Worm (Caenorhabditis elegans) whole organism, L2 larva: ENCODE results near the gene F47B7.2.

ENCODE experiments used
- C34F6.9 ChIP-seq: fragments of 150-350 bp; optimal IDR thresholded peaks from 2 replicates; lab custom pipeline; 2014; ENCODE audit warnings: missing biosample characterization, missing genetic modification characterization
- F13H6.1 ChIP-seq: sonication (generic microtip); optimal IDR thresholded peaks from 2 replicates; lab custom pipeline; 2016; ENCODE audit warnings: missing genetic modification characterization, missing compliant biosample characterization
- R02D3.7 ChIP-seq: fragments of 150-350 bp; optimal IDR thresholded peaks from 2 replicates; lab custom pipeline; 2014; ENCODE audit warnings: missing biosample characterization, missing genetic modification characterization
- Y55F3AM.14 ChIP-seq: fragments of 200-800 bp; sonication (Bioruptor generic); optimal IDR thresholded peaks from 2 replicates; lab custom pipeline; 2018; ENCODE audit warnings: mild to moderate bottlenecking, missing genetic modification characterization, missing compliant biosample characterization
- ZK546.5 ChIP-seq: sonication (generic microtip); optimal IDR thresholded peaks from 2 replicates; lab custom pipeline; 2017; ENCODE audit warnings: missing biosample characterization, missing genetic modification characterization
- alr-1 ChIP-seq: fragments of 150-350 bp; optimal IDR thresholded peaks from 2 replicates; lab custom pipeline; 2014; ENCODE audit warnings: missing biosample characterization, missing genetic modification characterization
- aly-2 ChIP-seq: fragments of 150-350 bp; optimal IDR thresholded peaks from 2 replicates; lab custom pipeline; 2014; ENCODE audit warnings: missing biosample characterization, missing genetic modification characterization
- ama-1 ChIP-seq: fragments of 150-350 bp; optimal IDR thresholded peaks from 2 replicates; lab custom pipeline; 2018; ENCODE audit warnings: inconsistent platforms
- blmp-1 ChIP-seq: sonication (generic microtip); optimal IDR thresholded peaks from 2 replicates; lab custom pipeline; 2017; ENCODE audit warnings: missing genetic modification characterization, mild to moderate bottlenecking, missing compliant biosample characterization, antibody characterized with exemption, moderate library complexity; ENCODE audit not compliant: insufficient read depth
- ceh-16 ChIP-seq: fragments of 150-350 bp; optimal IDR thresholded peaks from 2 replicates; lab custom pipeline; 2014; ENCODE audit warnings: missing biosample characterization, missing genetic modification characterization
- ceh-82 ChIP-seq: fragments of 150-350 bp; optimal IDR thresholded peaks from 2 replicates; lab custom pipeline; 2014; ENCODE audit warnings: missing biosample characterization, missing genetic modification characterization
- crh-2 ChIP-seq: sonication (generic microtip); optimal IDR thresholded peaks from 2 replicates; lab custom pipeline; 2017; ENCODE audit warnings: missing biosample characterization, missing genetic modification characterization
- dmd-4 ChIP-seq: sonication (generic microtip); optimal IDR thresholded peaks from 2 replicates; lab custom pipeline; 2017; ENCODE audit warnings: missing biosample characterization, missing genetic modification characterization
- egl-27 ChIP-seq: sonication (generic microtip); optimal IDR thresholded peaks from 3 replicates; lab custom pipeline; 2017; ENCODE audit warnings: missing biosample characterization, missing genetic modification reagents, missing genetic modification characterization
- elt-1 ChIP-seq: fragments of 150-350 bp; optimal IDR thresholded peaks from 2 replicates; lab custom pipeline; 2014; ENCODE audit warnings: missing biosample characterization, missing genetic modification characterization
- elt-3 ChIP-seq: sonication (generic microtip); optimal IDR thresholded peaks from 2 replicates; lab custom pipeline; 2017; ENCODE audit warnings: missing biosample characterization, missing genetic modification characterization
- fos-1 ChIP-seq: fragments of 150-350 bp; optimal IDR thresholded peaks from 2 replicates; lab custom pipeline; 2014; ENCODE audit warnings: missing biosample characterization, missing genetic modification characterization
- gmeb-1 ChIP-seq: fragments of 150-350 bp; optimal IDR thresholded peaks from 2 replicates; lab custom pipeline; 2014; ENCODE audit warnings: missing biosample characterization, missing genetic modification characterization
- lin-11 ChIP-seq: fragments of 150-350 bp; sonication (generic microtip); optimal IDR thresholded peaks from 2 replicates; lab custom pipeline; 2014; ENCODE audit warnings: missing biosample characterization, missing genetic modification characterization, inconsistent platforms, mixed read lengths
- lin-13 ChIP-seq: fragments of 150-350 bp; optimal IDR thresholded peaks from 2 replicates; lab custom pipeline; 2014; ENCODE audit warnings: missing biosample characterization, missing genetic modification reagents, missing genetic modification characterization
- lin-39 ChIP-seq: fragments of 150-350 bp; optimal IDR thresholded peaks from 2 replicates; lab custom pipeline; 2014; ENCODE audit warnings: missing biosample characterization, missing genetic modification reagents, missing genetic modification characterization
- lsy-2 ChIP-seq, 2 experiments: fragments of 150-350 bp in 1 of 2; sonication (generic microtip) in 1 of 2; optimal IDR thresholded peaks; 2 replicates each; lab custom pipeline; 2014 to 2017; ENCODE audit warnings: missing biosample characterization in 2 of 2, missing genetic modification characterization in 2 of 2
- mab-5 ChIP-seq: fragments of 150-350 bp; optimal IDR thresholded peaks from 2 replicates; lab custom pipeline; 2014; ENCODE audit warnings: missing biosample characterization, missing genetic modification characterization
- mbf-1 ChIP-seq: sonication (generic microtip); optimal IDR thresholded peaks from 2 replicates; lab custom pipeline; 2017; ENCODE audit warnings: missing biosample characterization, missing genetic modification characterization
- mdl-1 ChIP-seq, 2 experiments: fragments of 150-350 bp in 1 of 2; sonication (generic microtip) in 1 of 2; optimal IDR thresholded peaks; 2 replicates each; lab custom pipeline; 2017; ENCODE audit warnings: missing biosample characterization in 2 of 2, missing genetic modification characterization in 2 of 2
- nhr-10 ChIP-seq: sonication (generic microtip); optimal IDR thresholded peaks from 2 replicates; lab custom pipeline; 2017; ENCODE audit warnings: missing biosample characterization, missing genetic modification characterization
- nhr-11 ChIP-seq: fragments of 150-350 bp; optimal IDR thresholded peaks from 2 replicates; lab custom pipeline; 2014; ENCODE audit warnings: missing biosample characterization, missing genetic modification characterization
- nhr-12 ChIP-seq: fragments of 150-350 bp; optimal IDR thresholded peaks from 2 replicates; lab custom pipeline; 2014; ENCODE audit warnings: missing biosample characterization, missing genetic modification characterization
- nhr-129 ChIP-seq: fragments of 150-350 bp; optimal IDR thresholded peaks from 2 replicates; lab custom pipeline; 2014; ENCODE audit warnings: missing biosample characterization, missing genetic modification characterization
- nhr-21 ChIP-seq: fragments of 150-350 bp; optimal IDR thresholded peaks from 2 replicates; lab custom pipeline; 2014; ENCODE audit warnings: missing biosample characterization, missing genetic modification characterization
- nhr-23 ChIP-seq: fragments of 150-350 bp; optimal IDR thresholded peaks from 2 replicates; lab custom pipeline; 2014; ENCODE audit warnings: missing biosample characterization, missing genetic modification reagents, missing genetic modification characterization
- nhr-237 ChIP-seq: fragments of 150-350 bp; optimal IDR thresholded peaks from 2 replicates; lab custom pipeline; 2014; ENCODE audit warnings: missing biosample characterization, missing genetic modification characterization
- nhr-25 ChIP-seq: fragments of 150-350 bp; sonication (generic microtip); optimal IDR thresholded peaks from 3 replicates; lab custom pipeline; 2014; ENCODE audit warnings: missing biosample characterization, missing genetic modification characterization
- nhr-6 ChIP-seq: fragments of 150-350 bp; optimal IDR thresholded peaks from 2 replicates; lab custom pipeline; 2014; ENCODE audit warnings: missing biosample characterization, missing genetic modification characterization
- nhr-77 ChIP-seq: fragments of 150-350 bp; optimal IDR thresholded peaks from 2 replicates; lab custom pipeline; 2014; ENCODE audit warnings: missing biosample characterization, missing genetic modification characterization
- peb-1 ChIP-seq: fragments of 150-350 bp; optimal IDR thresholded peaks from 2 replicates; lab custom pipeline; 2014; ENCODE audit warnings: missing biosample characterization, missing genetic modification characterization
- sem-4 ChIP-seq: fragments of 150-350 bp; optimal IDR thresholded peaks from 2 replicates; lab custom pipeline; 2014; ENCODE audit warnings: missing biosample characterization, missing genetic modification reagents, missing genetic modification characterization
- sma-3 ChIP-seq: sonication (generic microtip); optimal IDR thresholded peaks from 2 replicates; lab custom pipeline; 2016; ENCODE audit warnings: missing genetic modification reagents, missing genetic modification characterization, missing compliant biosample characterization
- sma-9 ChIP-seq, 2 experiments: fragments of 150-350 bp in 1 of 2; sonication (generic microtip) in 1 of 2; optimal IDR thresholded peaks; 2 replicates each; lab custom pipeline; 2014 to 2016; ENCODE audit warnings: missing genetic modification characterization in 2 of 2, mild to moderate bottlenecking in 1 of 2, missing biosample characterization in 1 of 2, missing compliant biosample characterization in 1 of 2, missing genetic modification reagents in 1 of 2, moderate library complexity in 1 of 2
- snpc-4 ChIP-seq: fragments of 150-350 bp; optimal IDR thresholded peaks from 2 replicates; lab custom pipeline; 2014; ENCODE audit warnings: missing biosample characterization, missing genetic modification characterization
- unc-39 ChIP-seq: fragments of 150-350 bp; optimal IDR thresholded peaks from 2 replicates; lab custom pipeline; 2014; ENCODE audit warnings: missing biosample characterization, missing genetic modification characterization
- unc-55 ChIP-seq: fragments of 150-350 bp; sonication (generic microtip); optimal IDR thresholded peaks from 3 replicates; lab custom pipeline; 2014; ENCODE audit warnings: missing biosample characterization, missing genetic modification reagents, missing genetic modification characterization
- unc-62 ChIP-seq: fragments of 150-350 bp; optimal IDR thresholded peaks from 2 replicates; lab custom pipeline; 2014; ENCODE audit warnings: missing biosample characterization, missing genetic modification reagents, missing genetic modification characterization
- zag-1 ChIP-seq: fragments of 150-350 bp; optimal IDR thresholded peaks from 2 replicates; lab custom pipeline; 2014; ENCODE audit warnings: missing biosample characterization, missing genetic modification characterization
- ztf-1 ChIP-seq: fragments of 200-800 bp; sonication (Bioruptor generic); conservative IDR thresholded peaks from 2 replicates; pipeline ENCODE4 v1.3.6; 2022; ENCODE audit warnings: missing genetic modification characterization, missing compliant biosample characterization
- ztf-11 ChIP-seq: sonication (generic microtip); optimal IDR thresholded peaks from 2 replicates; lab custom pipeline; 2017; ENCODE audit warnings: missing biosample characterization, missing genetic modification characterization
- ztf-4 ChIP-seq: fragments of 150-350 bp; optimal IDR thresholded peaks from 2 replicates; lab custom pipeline; 2014; ENCODE audit warnings: missing biosample characterization, missing genetic modification characterization

Gene F47B7.2

DNA sequence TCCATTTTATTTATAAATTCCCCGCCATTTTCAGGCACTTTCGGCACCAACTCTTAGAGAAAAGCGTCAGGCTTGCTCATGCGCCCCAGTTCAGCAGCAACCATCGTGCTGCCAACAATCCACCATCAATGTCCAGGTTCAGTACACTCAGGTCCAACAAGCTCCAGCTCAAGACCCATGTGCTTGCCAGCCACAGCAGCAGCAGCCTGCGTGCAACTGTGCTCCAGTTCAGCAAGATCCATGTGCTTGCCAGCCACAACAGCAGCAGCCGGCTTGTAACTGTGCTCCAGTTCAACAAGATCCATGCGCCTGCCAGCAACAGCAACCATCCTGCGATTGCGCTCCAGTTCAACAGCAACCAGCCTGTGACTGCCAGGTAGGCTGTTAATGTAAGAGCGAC lies 25.7 kb downstream of the F47B7.2 start:
- TF ChIP-seq mbf-1 (no peak), ztf-1 (GFP tag; lab: Robert Waterston, UW) (no peak), aly-2 (tag; lab: Kevin White, UChicago) (no peak), lin-13 (no peak), sma-9 (GFP tag; optimal IDR thresholded peaks at IDR 0.05; lab: Kevin White, UChicago) (no peak), sma-9 (tag; optimal IDR thresholded peaks at IDR 0.05; lab: Kevin White, UChicago) (no peak), elt-1 (tag; lab: Kevin White, UChicago) (no peak), F13H6.1 (no peak), sem-4 (tag; lab: Kevin White, UChicago) (no peak), lin-11 (tag; lab: Kevin White, UChicago) (no peak), unc-55 (GFP tag; lab: Kevin White, UChicago) (no peak), peb-1 (tag; lab: Kevin White, UChicago) (no peak), nhr-129 (tag; lab: Kevin White, UChicago) (no peak)

DNA sequence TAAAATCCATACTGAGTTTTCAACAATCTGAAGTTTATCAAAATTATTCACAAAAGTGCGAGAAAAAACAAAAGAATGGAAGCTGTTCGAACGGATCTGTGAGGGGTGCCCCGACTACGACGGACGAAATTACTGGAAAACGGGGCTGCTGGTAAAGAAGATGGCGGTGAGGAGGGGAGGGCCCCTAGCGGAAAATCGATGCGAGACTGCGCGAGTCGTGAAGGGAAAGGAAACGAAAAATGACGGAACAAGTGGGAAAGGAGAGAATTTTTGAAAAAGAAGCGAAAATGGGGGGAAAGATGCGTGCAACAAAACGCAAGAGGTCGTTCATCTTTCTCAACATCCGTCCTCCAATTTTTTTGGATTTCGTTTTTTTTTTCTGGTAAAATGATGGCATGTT lies 30.2 kb downstream of the F47B7.2 start:
- TF ChIP-seq unc-55 (GFP tag; lab: Kevin White, UChicago), result peak; percentile 31
- no peak for TF ChIP-seq lin-11 (tag; lab: Kevin White, UChicago)
- TF ChIP-seq mab-5 (tag; lab: Kevin White, UChicago), result peak; percentile 19
- peak; percentile 25 for TF ChIP-seq C34F6.9
- no peak for TF ChIP-seq nhr-25 (tag; lab: Kevin White, UChicago)
- TF ChIP-seq nhr-129 (tag; lab: Kevin White, UChicago), result peak; percentile 7
- TF ChIP-seq, all 48 proteins: peak for 4

DNA sequence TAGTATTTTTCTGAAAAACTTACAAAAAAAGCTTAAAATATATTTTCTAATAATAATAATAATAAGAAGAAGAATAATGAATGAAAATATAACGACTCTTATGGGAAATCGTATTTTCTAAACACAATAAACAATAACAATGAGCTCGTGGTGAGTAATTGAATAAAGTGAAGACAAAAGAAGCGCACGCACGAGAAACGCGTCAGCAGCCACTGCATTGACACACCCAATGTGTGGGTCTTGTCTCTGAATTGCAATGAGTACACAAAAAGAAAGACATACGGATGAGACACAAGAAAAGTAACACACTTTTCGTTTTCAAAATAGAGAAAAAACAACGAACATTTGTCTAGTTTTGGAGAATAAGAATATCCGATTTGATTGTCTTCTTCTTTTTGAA lies 30.8 kb downstream of the F47B7.2 start, which contains the start of gene F35A5.8:
TSS of gene F35A5.8 (minus strand) at position 151 of the 400 bp plus-strand sequence.
- TF ChIP-seq C34F6.9 (peak; percentile 78), nhr-25 (tag; lab: Kevin White, UChicago) (no peak), nhr-6 (tag; lab: Kevin White, UChicago) (peak; percentile 62), lin-39 (tag; lab: Kevin White, UChicago) (no peak), sma-9 (GFP tag; optimal IDR thresholded peaks at IDR 0.05; lab: Kevin White, UChicago) (peak; percentile 91), sma-9 (tag; optimal IDR thresholded peaks at IDR 0.05; lab: Kevin White, UChicago) (no peak), lsy-2 (tag; optimal IDR thresholded peaks at IDR 0.05; lab: Kevin White, UChicago) (peak; percentile 74 to 86), elt-3 (tag; lab: Kevin White, UChicago) (no peak), snpc-4 (tag; lab: Kevin White, UChicago) (peak; percentile 23), egl-27 (tag; lab: Kevin White, UChicago) (peak; percentile 64), Y55F3AM.14 (GFP tag; lab: Kevin White, UChicago) (no peak), mab-5 (tag; lab: Kevin White, UChicago) (peak; percentile 14), alr-1 (tag; lab: Kevin White, UChicago) (no peak), mdl-1 (tag; optimal IDR thresholded peaks at IDR 0.05; lab: Kevin White, UChicago) (no peak), ama-1 (no peak), lin-13 (peak; percentile 77), ZK546.5 (tag; lab: Kevin White, UChicago) (no peak), ztf-1 (GFP tag; lab: Robert Waterston, UW) (no peak), nhr-11 (tag; lab: Kevin White, UChicago) (no peak), mbf-1 (no peak), R02D3.7 (tag; lab: Kevin White, UChicago) (no peak), zag-1 (peak; percentile 33), nhr-21 (tag; lab: Kevin White, UChicago) (no peak), sma-3 (GFP tag; lab: Kevin White, UChicago) (peak; percentile 56), ceh-16 (peak; percentile 41), sem-4 (tag; lab: Kevin White, UChicago) (peak; percentile 88), ztf-11 (no peak), nhr-77 (tag; lab: Kevin White, UChicago) (no peak), elt-1 (tag; lab: Kevin White, UChicago) (no peak), nhr-237 (tag; lab: Kevin White, UChicago) (no peak), nhr-10 (tag; lab: Kevin White, UChicago) (no peak), peb-1 (tag; lab: Kevin White, UChicago) (no peak), gmeb-1 (peak; percentile 76), dmd-4 (tag; lab: Kevin White, UChicago) (no peak), unc-62 (GFP tag; lab: Kevin White, UChicago) (no peak), nhr-12 (no peak), unc-55 (GFP tag; lab: Kevin White, UChicago) (peak; percentile 75), F13H6.1 (peak; percentile 78), lin-11 (tag; lab: Kevin White, UChicago) (no peak), blmp-1 (tag; lab: Kevin White, UChicago) (no peak), ceh-82 (tag; lab: Kevin White, UChicago) (no peak), aly-2 (tag; lab: Kevin White, UChicago) (no peak), fos-1 (peak; percentile 79), ztf-4 (tag; lab: Kevin White, UChicago) (peak; percentile 9), nhr-129 (tag; lab: Kevin White, UChicago) (peak; percentile 85), unc-39 (tag; lab: Kevin White, UChicago) (no peak), nhr-23 (tag; lab: Kevin White, UChicago) (no peak), crh-2 (tag; lab: Kevin White, UChicago) (peak; percentile 64)
